Worm (Caenorhabditis elegans): ENCODE results near the gene Y16E11A.4.

DNA sequence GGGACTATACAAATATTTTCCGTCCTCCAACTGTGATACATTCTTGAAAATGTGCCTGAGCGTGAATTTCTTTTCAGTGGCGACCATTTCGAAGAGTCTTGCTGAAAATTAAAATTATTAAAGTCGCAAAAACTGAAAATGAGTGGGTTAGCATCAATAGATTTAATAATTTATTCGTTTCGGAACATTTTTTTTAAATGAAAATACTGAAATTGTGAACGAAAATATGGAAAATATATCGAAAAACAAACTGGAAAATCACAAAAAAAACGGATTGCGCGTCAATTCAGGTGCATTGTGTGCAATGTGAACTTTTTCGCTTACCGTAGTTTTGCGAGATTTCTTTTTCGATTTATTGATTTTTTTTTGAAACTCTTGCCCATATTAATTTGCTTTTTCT is 44.8 kb downstream of the Y16E11A.4 start, which contains the start of gene bath-5:
- TF ChIP-seq fkh-10 (GFP tag; optimal IDR thresholded peaks at IDR 0.05) (no peak), nhr-237 (tag; optimal IDR thresholded peaks at IDR 0.05) (no peak), elt-3 (tag; optimal IDR thresholded peaks at IDR 0.05) (no peak), unc-62 (GFP tag; optimal IDR thresholded peaks at IDR 0.05) (no peak)

All from whole organism, L1 larva.